ENCODE assay signal across 4 worm cellular contexts in genomic region chrIII:11091651-11092278, ce11.
TF ChIP-seq lines count a peak whose summit lies in the region.

No protein-coding gene starts in this region.

TF ChIP-seq in whole organism, L2 larva, 48 proteins besides CTCF, POLR2A, EP300 and RAD21:
- no peak for TF ChIP-seq C34F6.9 (tag; optimal IDR thresholded peaks at IDR 0.05; lab: Kevin White, UChicago)
- 0 out of 2 replicates have a peak, but pooled peaks have one; percentile 77 for TF ChIP-seq ztf-1 (GFP tag; conservative IDR thresholded peaks at IDR 0.05; lab: Robert Waterston, UW)
- no peak for TF ChIP-seq zag-1 (tag; optimal IDR thresholded peaks at IDR 0.05; lab: Kevin White, UChicago)
- peak in 1 of 2 experiments; percentile 31 for TF ChIP-seq lsy-2 (tag; optimal IDR thresholded peaks at IDR 0.05; lab: Kevin White, UChicago)
- TF ChIP-seq lin-13 (GFP tag; optimal IDR thresholded peaks at IDR 0.05; lab: Kevin White, UChicago): no peak
- peak; percentile 71 for TF ChIP-seq sma-3 (GFP tag; optimal IDR thresholded peaks at IDR 0.05; lab: Kevin White, UChicago)
- no peak for TF ChIP-seq unc-62 (GFP tag; optimal IDR thresholded peaks at IDR 0.05; lab: Kevin White, UChicago)
- no peak for TF ChIP-seq nhr-25 (tag; optimal IDR thresholded peaks at IDR 0.05; lab: Kevin White, UChicago)
- peak; percentile 9 for TF ChIP-seq F13H6.1 (tag; optimal IDR thresholded peaks at IDR 0.05; lab: Kevin White, UChicago)
- no peak for TF ChIP-seq ceh-82 (tag; optimal IDR thresholded peaks at IDR 0.05; lab: Kevin White, UChicago)
- no peak for TF ChIP-seq R02D3.7 (tag; optimal IDR thresholded peaks at IDR 0.05; lab: Kevin White, UChicago)
- TF ChIP-seq sem-4 (tag; optimal IDR thresholded peaks at IDR 0.05; lab: Kevin White, UChicago): no peak
- no peak for TF ChIP-seq nhr-10 (tag; optimal IDR thresholded peaks at IDR 0.05; lab: Kevin White, UChicago)
- no peak for TF ChIP-seq Y55F3AM.14 (GFP tag; optimal IDR thresholded peaks at IDR 0.05; lab: Kevin White, UChicago)

TF ChIP-seq in whole organism, L4 larva, 104 proteins besides CTCF, POLR2A, EP300 and RAD21 (continues in another document):
- TF ChIP-seq ceh-28 (tag; optimal IDR thresholded peaks at IDR 0.05; lab: Kevin White, UChicago): peak; percentile 13
- TF ChIP-seq php-3 (GFP tag; IDR thresholded peaks at IDR 0.05; lab: Robert Waterston, UW): peak; percentile 19; the same call in 1 of the 2 replicates
- peak; percentile 64 for TF ChIP-seq vab-7 (GFP tag; IDR thresholded peaks at IDR 0.05; lab: Robert Waterston, UW)
- TF ChIP-seq lin-13 (GFP tag; optimal IDR thresholded peaks at IDR 0.05; lab: Kevin White, UChicago): no peak
- 0 out of 2 replicates have a peak, but pooled peaks have one; percentile 51 for TF ChIP-seq tra-1 (GFP tag; IDR thresholded peaks at IDR 0.05; lab: Robert Waterston, UW)
- no peak for TF ChIP-seq aha-1 (tag; lab: Kevin White, UChicago)
- TF ChIP-seq ceh-20 (GFP tag; IDR thresholded peaks at IDR 0.05; lab: Robert Waterston, UW): 0 out of 2 replicates have a peak, but pooled peaks have one; percentile 38
- TF ChIP-seq saeg-2 (GFP tag; IDR thresholded peaks at IDR 0.05; lab: Robert Waterston, UW): no peak
- peak; percentile 52 for TF ChIP-seq ZK337.2 (GFP tag; IDR thresholded peaks at IDR 0.05; lab: Robert Waterston, UW)
- TF ChIP-seq lin-38 (GFP tag; IDR thresholded peaks at IDR 0.05; lab: Robert Waterston, UW): peak; percentile 40; the same call in 1 of the 2 replicates
- TF ChIP-seq nhr-41 (GFP tag; IDR thresholded peaks at IDR 0.05; lab: Robert Waterston, UW): no peak
- TF ChIP-seq dve-1 (tag; optimal IDR thresholded peaks at IDR 0.05; lab: Kevin White, UChicago; ENCODE audit: insufficient read depth): no peak
- TF ChIP-seq zag-1 (tag; optimal IDR thresholded peaks at IDR 0.05; lab: Kevin White, UChicago): no peak
- TF ChIP-seq Y48G9A.11 (GFP tag; IDR thresholded peaks at IDR 0.05; lab: Robert Waterston, UW): peak; percentile 47; the same call in 1 of the 2 replicates
- TF ChIP-seq ces-1 (GFP tag; optimal IDR thresholded peaks at IDR 0.05; lab: Kevin White, UChicago): no peak
- TF ChIP-seq pqm-1 (tag; optimal IDR thresholded peaks at IDR 0.05; lab: Kevin White, UChicago): no peak
- no peak for TF ChIP-seq madf-9 (GFP tag; conservative IDR thresholded peaks at IDR 0.05; lab: Robert Waterston, UW)
- peak; percentile 94 for TF ChIP-seq unc-130 (GFP tag; optimal IDR thresholded peaks at IDR 0.05; lab: Kevin White, UChicago)
- TF ChIP-seq ceh-44 (GFP tag; IDR thresholded peaks at IDR 0.05; lab: Robert Waterston, UW): peak; percentile 79
- no peak for TF ChIP-seq lin-15B (tag; optimal IDR thresholded peaks at IDR 0.05; lab: Kevin White, UChicago)
- no peak for TF ChIP-seq zfp-2 (tag; optimal IDR thresholded peaks at IDR 0.05; lab: Kevin White, UChicago)
- peak in 1 of 2 experiments; percentile 83 for TF ChIP-seq hif-1 (tag; optimal IDR thresholded peaks at IDR 0.05; lab: Kevin White, UChicago)
- no peak for TF ChIP-seq nhr-111 (GFP tag; optimal IDR thresholded peaks at IDR 0.05; lab: Kevin White, UChicago)
- peak; percentile 7 for TF ChIP-seq hlh-11 (tag; optimal IDR thresholded peaks at IDR 0.05; lab: Kevin White, UChicago)
- no peak for TF ChIP-seq gei-8 (GFP tag; optimal IDR thresholded peaks at IDR 0.05; lab: Kevin White, UChicago)
- TF ChIP-seq mes-2 (tag; optimal IDR thresholded peaks at IDR 0.05; lab: Kevin White, UChicago; ENCODE audit: poor library complexity, severe bottlenecking): peak; percentile 84

TF ChIP-seq in whole organism, late embryonic, 69 proteins besides CTCF, POLR2A, EP300 and RAD21 (continues in another document):
- no peak for TF ChIP-seq ceh-24 (tag; optimal IDR thresholded peaks at IDR 0.05; lab: Kevin White, UChicago)
- no peak; the same call in 1 of the 2 replicates for TF ChIP-seq ceh-45 (GFP tag; IDR thresholded peaks at IDR 0.05; lab: Robert Waterston, UW)
- no peak for TF ChIP-seq fkh-10 (GFP tag; optimal IDR thresholded peaks at IDR 0.05; lab: Kevin White, UChicago)
- peak; percentile 90 for TF ChIP-seq elt-4 (tag; optimal IDR thresholded peaks at IDR 0.05; lab: Kevin White, UChicago)
- no peak for TF ChIP-seq dve-1 (tag; optimal IDR thresholded peaks at IDR 0.05; lab: Kevin White, UChicago)
- TF ChIP-seq C08G9.2 (tag; optimal IDR thresholded peaks at IDR 0.05; lab: Kevin White, UChicago): peak; percentile 99
- TF ChIP-seq gmeb-2 (tag; optimal IDR thresholded peaks at IDR 0.05; lab: Kevin White, UChicago): peak; percentile 39
- peak; percentile 71 for TF ChIP-seq rnt-1 (tag; optimal IDR thresholded peaks at IDR 0.05; lab: Kevin White, UChicago)
- TF ChIP-seq ref-2 (tag; optimal IDR thresholded peaks at IDR 0.05; lab: Kevin White, UChicago): peak; percentile 80
- TF ChIP-seq elt-2 (tag; optimal IDR thresholded peaks at IDR 0.05; lab: Kevin White, UChicago): peak; percentile 72
- no peak for TF ChIP-seq nhr-232 (tag; optimal IDR thresholded peaks at IDR 0.05; lab: Kevin White, UChicago)
- TF ChIP-seq che-1 (tag; optimal IDR thresholded peaks at IDR 0.05; lab: Kevin White, UChicago): peak; percentile 42
- TF ChIP-seq ceh-18 (tag; optimal IDR thresholded peaks at IDR 0.05; lab: Kevin White, UChicago): peak; percentile 37
- no peak for TF ChIP-seq odd-2 (tag; optimal IDR thresholded peaks at IDR 0.05; lab: Kevin White, UChicago)
- TF ChIP-seq tbx-2 (tag; optimal IDR thresholded peaks at IDR 0.05; lab: Kevin White, UChicago): peak; percentile 96
- TF ChIP-seq eyg-1 (tag; optimal IDR thresholded peaks at IDR 0.05; lab: Kevin White, UChicago): no peak
- TF ChIP-seq hlh-15 (tag; optimal IDR thresholded peaks at IDR 0.05; lab: Kevin White, UChicago): peak; percentile 28
- TF ChIP-seq unc-3 (GFP tag; conservative IDR thresholded peaks at IDR 0.05; lab: Robert Waterston, UW): no peak
- peak; percentile 69 for TF ChIP-seq unc-3 (tag; optimal IDR thresholded peaks at IDR 0.05; lab: Kevin White, UChicago)
- peak; percentile 99 for TF ChIP-seq ceh-31 (tag; optimal IDR thresholded peaks at IDR 0.05; lab: Kevin White, UChicago)
- peak; percentile 86 for TF ChIP-seq hlh-8 (tag; optimal IDR thresholded peaks at IDR 0.05; lab: Kevin White, UChicago)
- TF ChIP-seq pag-3 (tag; optimal IDR thresholded peaks at IDR 0.05; lab: Kevin White, UChicago; ENCODE audit: borderline replicate concordance): peak; percentile 60
- TF ChIP-seq ets-4 (tag; optimal IDR thresholded peaks at IDR 0.05; lab: Kevin White, UChicago): peak; percentile 95
- TF ChIP-seq hlh-30 (tag; optimal IDR thresholded peaks at IDR 0.05; lab: Kevin White, UChicago; ENCODE audit: insufficient read depth): no peak
- TF ChIP-seq npax-4 (tag; optimal IDR thresholded peaks at IDR 0.05; lab: Kevin White, UChicago): no peak
- no peak for TF ChIP-seq pha-4 (tag; optimal IDR thresholded peaks at IDR 0.05; lab: Kevin White, UChicago)
- TF ChIP-seq C38D4.7 (GFP tag; optimal IDR thresholded peaks at IDR 0.05; lab: Kevin White, UChicago): peak; percentile 36
- TF ChIP-seq unc-42 (tag; optimal IDR thresholded peaks at IDR 0.05; lab: Kevin White, UChicago): peak; percentile 35

TF ChIP-seq in whole organism, mixed stage, embryonic, 35 proteins besides CTCF, POLR2A, EP300 and RAD21:
- peak; percentile 6 for TF ChIP-seq M03D4.4 (tag; optimal IDR thresholded peaks at IDR 0.05; lab: Kevin White, UChicago)
- no peak for TF ChIP-seq hlh-1 (tag; optimal IDR thresholded peaks at IDR 0.05; lab: Kevin White, UChicago)
- no peak for TF ChIP-seq snpc-4 (tag; optimal IDR thresholded peaks at IDR 0.05; lab: Kevin White, UChicago)
- TF ChIP-seq zip-8 (tag; optimal IDR thresholded peaks at IDR 0.05; lab: Kevin White, UChicago): no peak
- TF ChIP-seq ham-2 (GFP tag; optimal IDR thresholded peaks at IDR 0.05; lab: Kevin White, UChicago): no peak
- peak; percentile 67 for TF ChIP-seq lin-32 (GFP tag; optimal IDR thresholded peaks at IDR 0.05; lab: Kevin White, UChicago)
- TF ChIP-seq cnd-1 (tag; optimal IDR thresholded peaks at IDR 0.05; lab: Kevin White, UChicago): peak; percentile 43
- peak; percentile 34 for TF ChIP-seq bed-3 (GFP tag; optimal IDR thresholded peaks at IDR 0.05; lab: Kevin White, UChicago)
- TF ChIP-seq sptf-1 (tag; optimal IDR thresholded peaks at IDR 0.05; lab: Kevin White, UChicago): peak; percentile 78
